Fruit fly (Drosophila melanogaster): Measurements from ENCODE around the gene CG31698.

Gene CG31698

dm6 chr2L:3172745-3173271 is 832 bp downstream of the CG31698 start (continued):
- no peak for TF ChIP-seq CG1233 (GFP tag; optimal IDR thresholded peaks at IDR 0.05)
- peak; percentile 43 for TF ChIP-seq CG7839 (tag; optimal IDR thresholded peaks at IDR 0.05)
- peak; percentile 20 for TF ChIP-seq CG12391 (tag; optimal IDR thresholded peaks at IDR 0.05)
- TF ChIP-seq Fer2 (tag; optimal IDR thresholded peaks at IDR 0.05), result no peak
- peak; percentile 82 for TF ChIP-seq ato (GFP tag; IDR thresholded peaks at IDR 0.05; ENCODE audit: partially characterized antibody)
- peak; percentile 17 for TF ChIP-seq tin (GFP tag; optimal IDR thresholded peaks at IDR 0.05)
- TF ChIP-seq Hr51 (GFP tag; optimal IDR thresholded peaks at IDR 0.05), result no peak
- peak; percentile 79 for TF ChIP-seq CG14860 (GFP tag; IDR thresholded peaks at IDR 0.05; ENCODE audit: partially characterized antibody)
- peak; percentile 38 for TF ChIP-seq CG12071 (GFP tag; optimal IDR thresholded peaks at IDR 0.05)
- no peak for TF ChIP-seq Dek (tag; optimal IDR thresholded peaks at IDR 0.05)
- no peak for TF ChIP-seq BEAF-32 (GFP tag; optimal IDR thresholded peaks at IDR 0.05)
- no peak for TF ChIP-seq CG31388 (GFP tag; optimal IDR thresholded peaks at IDR 0.05)
- TF ChIP-seq CG6765 (GFP tag; optimal IDR thresholded peaks at IDR 0.05), result no peak
- peak; percentile 85 for TF ChIP-seq tna (GFP tag; IDR thresholded peaks at IDR 0.05; ENCODE audit: partially characterized antibody)
- TF ChIP-seq CG6791 (GFP tag; IDR thresholded peaks at IDR 0.05; ENCODE audit: partially characterized antibody), result peak; percentile 93
- peak; percentile 39; the same call in 1 of the 3 replicates for TF ChIP-seq otp (GFP tag; IDR thresholded peaks at IDR 0.05)
- TF ChIP-seq Spps (tag; optimal IDR thresholded peaks at IDR 0.05), result no peak
- TF ChIP-seq kah (GFP tag; optimal IDR thresholded peaks at IDR 0.05), result no peak
- no peak for TF ChIP-seq CG12744 (GFP tag; optimal IDR thresholded peaks at IDR 0.05)
- peak; percentile 96 for TF ChIP-seq mld (GFP tag; IDR thresholded peaks at IDR 0.05; ENCODE audit: partially characterized antibody)
- TF ChIP-seq seq (GFP tag; IDR thresholded peaks at IDR 0.05), result peak; percentile 51; the same call in 1 of the 2 replicates
- peak; percentile 2 for TF ChIP-seq exex (tag; optimal IDR thresholded peaks at IDR 0.05)
- no peak for TF ChIP-seq CG17359 (tag; optimal IDR thresholded peaks at IDR 0.05)
- no peak for TF ChIP-seq prd (optimal IDR thresholded peaks at IDR 0.05)
- TF ChIP-seq prd (GFP tag; IDR thresholded peaks at IDR 0.05), result 0 out of 3 replicates have a peak, but pooled peaks have one; percentile 6
- TF ChIP-seq CTCF (GFP tag; optimal IDR thresholded peaks at IDR 0.05), result peak; percentile 30
- TF ChIP-seq disco-r (GFP tag; optimal IDR thresholded peaks at IDR 0.05), result no peak
- peak; percentile 6 for TF ChIP-seq CG13894 (tag; optimal IDR thresholded peaks at IDR 0.05)
- TF ChIP-seq YL-1 (GFP tag; optimal IDR thresholded peaks at IDR 0.05), result peak; percentile 23
- TF ChIP-seq CG31441 (GFP tag; IDR thresholded peaks at IDR 0.05), result peak; percentile 44; the same call in 1 of the 2 replicates
- TF ChIP-seq CG6683 (GFP tag; optimal IDR thresholded peaks at IDR 0.05), result no peak
- TF ChIP-seq ham (GFP tag; IDR thresholded peaks at IDR 0.05), result no peak
- TF ChIP-seq CG6813 (GFP tag; optimal IDR thresholded peaks at IDR 0.05), result peak; percentile 51
- no peak for TF ChIP-seq onecut (GFP tag; IDR thresholded peaks at IDR 0.05)
- no peak for TF ChIP-seq pfk (GFP tag; optimal IDR thresholded peaks at IDR 0.05)
- TF ChIP-seq Scr (GFP tag; IDR thresholded peaks at IDR 0.05; ENCODE audit: partially characterized antibody), result peak; percentile 77
- TF ChIP-seq bsh (GFP tag; optimal IDR thresholded peaks at IDR 0.05), result no peak
- peak; percentile 33 for TF ChIP-seq CG33213 (GFP tag; optimal IDR thresholded peaks at IDR 0.05)
- peak in 1 of 2 experiments; percentile 17 for TF ChIP-seq dpn (GFP tag; optimal IDR thresholded peaks at IDR 0.05)
- peak; percentile 60 for TF ChIP-seq CG7987 (GFP tag; optimal IDR thresholded peaks at IDR 0.05)
- peak; percentile 49; the same call in 1 of the 2 replicates for TF ChIP-seq CG32532 (GFP tag; IDR thresholded peaks at IDR 0.05)
- TF ChIP-seq lbe (GFP tag; optimal IDR thresholded peaks at IDR 0.05), result peak; percentile 65
- peak; percentile 33 for TF ChIP-seq lilli (GFP tag; optimal IDR thresholded peaks at IDR 0.05)
- TF ChIP-seq trem (tag; optimal IDR thresholded peaks at IDR 0.05), result peak; percentile 53
- TF ChIP-seq CG14050 (GFP tag; IDR thresholded peaks at IDR 0.05), result no peak
- peak; percentile 66; the same call in 1 of the 2 replicates for TF ChIP-seq vvl (GFP tag; IDR thresholded peaks at IDR 0.05)
- peak; percentile 77 for TF ChIP-seq CG34224 (GFP tag; IDR thresholded peaks at IDR 0.05; ENCODE audit: partially characterized antibody)
- peak; percentile 45 for TF ChIP-seq CG15514 (GFP tag; optimal IDR thresholded peaks at IDR 0.05)
- peak; percentile 51 for TF ChIP-seq CG2712 (tag; optimal IDR thresholded peaks at IDR 0.05)

Data from whole organism, embryonic.